Worm (Caenorhabditis elegans): ENCODE data around the gene lin-56.
A peak's percentile ranks its signal among the peaks of the same experiment; 100 is the strongest.

The lin-56 gene

DNA sequence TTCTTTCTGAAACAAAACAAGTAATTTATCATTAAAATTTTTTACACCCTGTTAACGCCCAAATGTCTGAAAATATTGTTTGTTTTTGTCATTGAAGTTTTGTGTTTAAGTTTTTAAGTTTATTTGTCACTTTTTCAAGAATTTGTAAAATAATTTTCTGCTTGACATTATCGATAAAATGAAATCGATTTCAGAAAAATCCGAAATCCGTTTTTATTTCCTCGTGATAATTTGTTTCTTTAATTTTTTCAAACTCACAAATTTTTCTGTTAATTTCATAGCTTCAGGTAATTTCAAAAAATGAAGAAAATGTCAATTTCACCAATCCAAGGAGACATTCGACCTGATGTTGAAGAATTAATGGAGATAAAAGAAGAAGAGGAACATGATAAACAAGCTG lies 46.1 kb downstream of the lin-56 start, which contains the start of gene ZK666.12:
Gene ZK666.12 (plus strand): TSS at position 301 of the 400 bp plus-strand sequence.
- TF ChIP-seq ceh-27 (GFP tag; optimal IDR thresholded peaks at IDR 0.05) (no peak), pbrm-1 (GFP tag; IDR thresholded peaks at IDR 0.05) (no peak), Y53G8AR.9 (GFP tag; conservative IDR thresholded peaks at IDR 0.05) (no peak), ceh-79 (tag; optimal IDR thresholded peaks at IDR 0.05) (no peak), nhr-27 (tag; optimal IDR thresholded peaks at IDR 0.05) (no peak), akir-1 (GFP tag; optimal IDR thresholded peaks at IDR 0.05) (no peak), F39B2.1 (GFP tag; IDR thresholded peaks at IDR 0.05) (no peak), lin-40 (tag; optimal IDR thresholded peaks at IDR 0.05) (no peak), zfh-2 (GFP tag; conservative IDR thresholded peaks at IDR 0.05) (no peak)

DNA sequence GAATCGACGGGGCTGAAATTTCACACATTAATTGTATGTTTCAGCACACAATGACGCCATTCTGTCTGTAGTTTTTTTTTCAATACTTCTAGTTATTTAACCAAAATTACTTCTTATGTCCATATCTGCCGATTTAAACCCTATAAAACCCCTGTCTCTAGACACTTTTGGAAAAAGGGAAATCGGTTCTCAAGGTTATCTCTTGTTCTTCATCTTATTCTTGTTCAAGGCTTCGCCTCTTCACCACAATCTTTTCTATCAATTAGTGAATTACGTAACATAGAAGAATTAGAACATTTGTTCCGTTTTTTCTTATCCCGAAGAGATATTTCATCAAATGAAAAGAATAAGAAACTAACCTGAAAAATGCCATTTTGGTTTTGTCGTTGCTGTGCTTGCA lies 50.9 kb downstream of the lin-56 start:
- TF ChIP-seq F22D6.2 (tag; optimal IDR thresholded peaks at IDR 0.05) (no peak), dpff-1 (tag; optimal IDR thresholded peaks at IDR 0.05) (no peak), pbrm-1 (GFP tag; IDR thresholded peaks at IDR 0.05) (no peak), hrde-1 (tag; optimal IDR thresholded peaks at IDR 0.05; ENCODE audit: borderline replicate concordance) (no peak), lag-1 (GFP tag; IDR thresholded peaks at IDR 0.05) (no peak), ztf-22 (GFP tag; optimal IDR thresholded peaks at IDR 0.05) (no peak)

DNA sequence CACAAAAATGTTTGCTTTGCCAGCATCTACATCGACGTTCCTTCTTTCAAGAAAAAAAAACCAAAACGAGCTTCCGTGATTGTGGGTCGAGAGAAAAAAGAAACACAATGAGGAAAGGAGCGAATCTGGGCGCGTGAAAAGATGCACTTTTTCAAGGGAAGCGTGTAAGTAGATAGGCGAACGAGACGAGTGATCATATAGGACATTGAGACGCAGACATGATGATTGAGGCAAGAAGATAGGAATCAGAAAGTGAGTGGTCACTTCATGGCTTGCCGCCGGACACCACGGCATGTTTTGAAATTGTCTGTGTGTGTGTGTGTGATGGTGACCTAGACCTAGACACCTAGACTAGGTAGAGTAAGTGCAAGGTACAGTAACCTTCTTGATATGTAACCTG lies 51.8 kb downstream of the lin-56 start:
- TF ChIP-seq T07F8.4 (tag; optimal IDR thresholded peaks at IDR 0.05) (no peak), zfh-2 (GFP tag; conservative IDR thresholded peaks at IDR 0.05) (0 out of 2 replicates have a peak, but pooled peaks have one; percentile 17), C17E4.6 (GFP tag; IDR thresholded peaks at IDR 0.05) (no peak), Y53G8AR.9 (GFP tag; conservative IDR thresholded peaks at IDR 0.05) (no peak), lir-1 (GFP tag; conservative IDR thresholded peaks at IDR 0.05) (no peak), hsf-1 (GFP tag; IDR thresholded peaks at IDR 0.05) (no peak), ztf-25 (GFP tag; IDR thresholded peaks at IDR 0.05) (no peak), nhr-80 (tag; optimal IDR thresholded peaks at IDR 0.05) (peak; percentile 17), aptf-2 (GFP tag; conservative IDR thresholded peaks at IDR 0.05) (no peak), madf-10 (tag; optimal IDR thresholded peaks at IDR 0.05) (no peak), athp-1 (tag; optimal IDR thresholded peaks at IDR 0.05) (no peak), dox-1 (GFP tag; IDR thresholded peaks at IDR 0.05) (no peak), mes-4 (tag; optimal IDR thresholded peaks at IDR 0.05) (no peak), hmg-20 (GFP tag; IDR thresholded peaks at IDR 0.05) (no peak), lsy-27 (tag; optimal IDR thresholded peaks at IDR 0.05; ENCODE audit: borderline replicate concordance, insufficient read depth) (no peak), hmg-1.2 (GFP tag; IDR thresholded peaks at IDR 0.05) (peak; percentile 68; the same call in 1 of the 2 replicates), ekl-4 (GFP tag; IDR thresholded peaks at IDR 0.05) (no peak), chd-7 (tag; optimal IDR thresholded peaks at IDR 0.05) (no peak), cebp-1 (GFP tag; IDR thresholded peaks at IDR 0.05) (no peak), cebp-1 (tag; optimal IDR thresholded peaks at IDR 0.05) (no peak), nhr-90 (tag; optimal IDR thresholded peaks at IDR 0.05) (no peak), ztf-26 (tag; optimal IDR thresholded peaks at IDR 0.05) (no peak), F49E8.2 (tag; optimal IDR thresholded peaks at IDR 0.05; ENCODE audit: insufficient read depth) (no peak), T26A5.8 (tag; optimal IDR thresholded peaks at IDR 0.05) (no peak), sea-2 (GFP tag; IDR thresholded peaks at IDR 0.05) (no peak)

Data from whole organism, young adult.